Worm (Caenorhabditis elegans) whole organism, L2 larva: ENCODE data around the gene F53B7.7.
A peak's percentile ranks its signal among the peaks of the same experiment; 100 is the strongest.

ENCODE experiments used
- R02D3.7 ChIP-seq: fragments of 150-350 bp; optimal IDR thresholded peaks from 2 replicates; lab custom pipeline; 2014; ENCODE audit warnings: missing biosample characterization, missing genetic modification characterization
- ama-1 ChIP-seq: fragments of 150-350 bp; optimal IDR thresholded peaks from 2 replicates; lab custom pipeline; 2018; ENCODE audit warnings: inconsistent platforms
- ceh-82 ChIP-seq: fragments of 150-350 bp; optimal IDR thresholded peaks from 2 replicates; lab custom pipeline; 2014; ENCODE audit warnings: missing biosample characterization, missing genetic modification characterization
- dmd-4 ChIP-seq: sonication (generic microtip); optimal IDR thresholded peaks from 2 replicates; lab custom pipeline; 2017; ENCODE audit warnings: missing biosample characterization, missing genetic modification characterization
- fos-1 ChIP-seq: fragments of 150-350 bp; optimal IDR thresholded peaks from 2 replicates; lab custom pipeline; 2014; ENCODE audit warnings: missing biosample characterization, missing genetic modification characterization
- lin-13 ChIP-seq: fragments of 150-350 bp; optimal IDR thresholded peaks from 2 replicates; lab custom pipeline; 2014; ENCODE audit warnings: missing biosample characterization, missing genetic modification reagents, missing genetic modification characterization
- lin-39 ChIP-seq: fragments of 150-350 bp; optimal IDR thresholded peaks from 2 replicates; lab custom pipeline; 2014; ENCODE audit warnings: missing biosample characterization, missing genetic modification reagents, missing genetic modification characterization
- mab-5 ChIP-seq: fragments of 150-350 bp; optimal IDR thresholded peaks from 2 replicates; lab custom pipeline; 2014; ENCODE audit warnings: missing biosample characterization, missing genetic modification characterization
- nhr-11 ChIP-seq: fragments of 150-350 bp; optimal IDR thresholded peaks from 2 replicates; lab custom pipeline; 2014; ENCODE audit warnings: missing biosample characterization, missing genetic modification characterization
- nhr-12 ChIP-seq: fragments of 150-350 bp; optimal IDR thresholded peaks from 2 replicates; lab custom pipeline; 2014; ENCODE audit warnings: missing biosample characterization, missing genetic modification characterization
- nhr-77 ChIP-seq: fragments of 150-350 bp; optimal IDR thresholded peaks from 2 replicates; lab custom pipeline; 2014; ENCODE audit warnings: missing biosample characterization, missing genetic modification characterization
- ztf-4 ChIP-seq: fragments of 150-350 bp; optimal IDR thresholded peaks from 2 replicates; lab custom pipeline; 2014; ENCODE audit warnings: missing biosample characterization, missing genetic modification characterization

ce11 chrV:10955681-10956476, 43.0 kb upstream of the F53B7.7 start, which contains the start of gene F17C11.13:
- no peak for TF ChIP-seq mab-5 (tag; lab: Kevin White, UChicago)
- no peak for TF ChIP-seq lin-39 (tag; lab: Kevin White, UChicago)
- TF ChIP-seq dmd-4 (tag; lab: Kevin White, UChicago) = no peak
- no peak for TF ChIP-seq lin-13 (GFP tag; lab: Kevin White, UChicago)
- TF ChIP-seq ceh-82 (tag; lab: Kevin White, UChicago) = no peak
- no peak for TF ChIP-seq ama-1 (lab: Kevin White, UChicago)
- no peak for TF ChIP-seq nhr-12 (tag; lab: Kevin White, UChicago)
- TF ChIP-seq fos-1 (tag; lab: Kevin White, UChicago) = peak; percentile 14
- no peak for TF ChIP-seq ztf-4 (tag; lab: Kevin White, UChicago)
- no peak for TF ChIP-seq nhr-11 (tag; lab: Kevin White, UChicago)
- no peak for TF ChIP-seq nhr-77 (tag; lab: Kevin White, UChicago)
- no peak for TF ChIP-seq R02D3.7 (tag; lab: Kevin White, UChicago)
